Fruit fly (Drosophila melanogaster): ENCODE measurements around the gene CG34124.

CG34124 gene

DNA sequence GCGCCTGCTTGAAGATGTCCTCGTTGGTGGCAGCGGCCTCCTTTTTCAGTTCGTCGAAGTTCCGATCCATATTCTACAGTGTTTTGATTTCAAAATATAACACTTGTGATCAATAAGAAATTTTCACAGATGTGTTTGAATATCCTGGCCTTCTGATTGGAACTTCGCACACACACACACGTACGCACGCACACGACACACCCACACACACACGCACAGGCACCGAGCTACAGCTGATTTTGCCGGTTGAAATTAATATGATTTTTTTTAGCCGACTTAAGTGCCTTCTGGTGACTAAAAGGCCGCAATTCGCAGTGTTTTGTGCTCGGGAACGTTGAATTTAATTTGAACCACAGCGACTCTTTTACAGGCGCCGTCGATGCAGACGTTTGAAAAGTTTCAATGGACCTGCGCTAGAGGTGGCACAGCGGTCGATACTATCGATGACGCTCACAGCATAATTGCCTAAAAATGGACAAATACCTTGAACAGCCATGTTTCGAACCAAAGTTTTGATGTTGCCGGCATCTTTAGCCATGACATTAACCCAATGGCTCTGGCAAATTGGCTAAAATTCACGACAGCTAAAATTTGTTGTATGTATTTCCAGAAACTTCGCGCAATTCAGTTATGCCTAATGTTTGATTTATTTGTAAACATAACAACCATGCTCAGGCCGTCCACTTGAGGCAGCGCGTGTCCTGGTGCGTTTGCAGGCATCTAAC, 51.3 kb downstream of the CG34124 start, which contains the start of gene Rtnl1 (continued):
- TF ChIP-seq CG34224 (GFP tag; IDR thresholded peaks at IDR 0.05; ENCODE audit: partially characterized antibody): peak; percentile 90
- TF ChIP-seq CG11093 (GFP tag; IDR thresholded peaks at IDR 0.05): no peak
- TF ChIP-seq klu (GFP tag; IDR thresholded peaks at IDR 0.05): no peak
- TF ChIP-seq CG2129 (GFP tag; IDR thresholded peaks at IDR 0.05; ENCODE audit: partially characterized antibody): peak; percentile 80
- peak; percentile 6 for TF ChIP-seq CG10543 (GFP tag; optimal IDR thresholded peaks at IDR 0.05)
- no peak for TF ChIP-seq CkIIα-i1 (GFP tag; IDR thresholded peaks at IDR 0.05)
- TF ChIP-seq ato (GFP tag; IDR thresholded peaks at IDR 0.05; ENCODE audit: partially characterized antibody): peak; percentile 67
- TF ChIP-seq CG8765 (GFP tag; IDR thresholded peaks at IDR 0.05): no peak; the same call in 1 of the 2 replicates
- TF ChIP-seq MBD-R2 (GFP tag; IDR thresholded peaks at IDR 0.05): peak; percentile 80
- TF ChIP-seq oc (tag; optimal IDR thresholded peaks at IDR 0.05): no peak

DNA sequence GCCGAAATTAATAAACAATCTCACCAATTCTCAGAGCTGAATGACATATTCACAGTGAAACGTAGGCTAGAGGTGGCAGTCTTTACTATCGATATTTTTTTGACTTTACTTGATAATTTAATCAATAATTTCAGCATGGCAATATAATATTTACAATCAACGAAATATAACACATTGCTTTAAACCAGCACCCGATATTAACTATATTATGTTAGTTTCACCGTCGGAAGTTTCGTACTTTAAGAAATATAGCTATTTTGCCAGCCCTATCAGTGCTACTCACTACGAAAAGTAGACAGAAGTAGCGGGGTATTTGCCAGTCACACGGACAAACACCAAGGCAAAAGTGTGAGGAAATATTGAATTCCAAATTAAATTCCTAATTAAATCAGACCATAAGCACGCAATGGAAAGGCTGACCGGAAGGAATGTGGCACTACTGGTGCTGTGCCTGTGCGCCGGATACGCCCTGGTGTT, 52.6 kb downstream of the CG34124 start, which contains the start of the genes CG31917, Tfb5 and SelT:
CG31917 (minus strand) TSS at position 51 of the 477 bp plus-strand sequence.
Tfb5 (minus strand) TSS at position 51 of the 477 bp plus-strand sequence.
SelT (plus strand) TSS at position 139 of the 477 bp plus-strand sequence.
- TF ChIP-seq ken (GFP tag; IDR thresholded peaks at IDR 0.05) (no peak), CG12659 (GFP tag; optimal IDR thresholded peaks at IDR 0.05) (peak; percentile 84), Drgx (GFP tag; IDR thresholded peaks at IDR 0.05) (no peak), Mes4 (GFP tag; optimal IDR thresholded peaks at IDR 0.05) (no peak), fd64A (GFP tag; optimal IDR thresholded peaks at IDR 0.05) (no peak), CG13424 (tag; optimal IDR thresholded peaks at IDR 0.05) (peak; percentile 70), Ptx1 (GFP tag; IDR thresholded peaks at IDR 0.05) (peak; percentile 56; the same call in 1 of the 2 replicates), ab (GFP tag; optimal IDR thresholded peaks at IDR 0.05) (no peak), CG12391 (tag; optimal IDR thresholded peaks at IDR 0.05) (peak; percentile 82), ham (GFP tag; IDR thresholded peaks at IDR 0.05) (no peak), Hr78 (GFP tag; optimal IDR thresholded peaks at IDR 0.05) (peak in 1 of 2 experiments; percentile 18), lov (optimal IDR thresholded peaks at IDR 0.05) (peak; percentile 60), lov (GFP tag; IDR thresholded peaks at IDR 0.05) (no peak), B-H1 (GFP tag; IDR thresholded peaks at IDR 0.05) (no peak), CG6254 (GFP tag; optimal IDR thresholded peaks at IDR 0.05) (no peak), hb (GFP tag; IDR thresholded peaks at IDR 0.05; ENCODE audit: partially characterized antibody) (peak; percentile 58; the same call in 1 of the 3 replicates), tgo (GFP tag; IDR thresholded peaks at IDR 0.05) (peak; percentile 43; the same call in 1 of the 3 replicates), CG17361 (GFP tag; IDR thresholded peaks at IDR 0.05) (no peak; the same call in 1 of the 3 replicates), CG14441 (GFP tag; IDR thresholded peaks at IDR 0.05) (no peak), CG12104 (GFP tag; optimal IDR thresholded peaks at IDR 0.05) (peak; percentile 40), Trl (optimal IDR thresholded peaks at IDR 0.05) (no peak), Trl (GFP tag; optimal IDR thresholded peaks at IDR 0.05) (no peak), CG1792 (GFP tag; optimal IDR thresholded peaks at IDR 0.05) (peak; percentile 37), CG18619 (GFP tag; optimal IDR thresholded peaks at IDR 0.05) (no peak), az2 (GFP tag; optimal IDR thresholded peaks at IDR 0.05) (peak; percentile 36), pan (optimal IDR thresholded peaks at IDR 0.05) (no peak), pan (GFP tag; optimal IDR thresholded peaks at IDR 0.05 in 1 of 2, IDR thresholded peaks at IDR 0.05 in 1 of 2) (no peak), zen (tag; optimal IDR thresholded peaks at IDR 0.05) (peak; percentile 50), sna (GFP tag; IDR thresholded peaks at IDR 0.05; ENCODE audit: partially characterized antibody) (peak; percentile 70), CG17385 (GFP tag; optimal IDR thresholded peaks at IDR 0.05) (peak; percentile 20), CG12071 (GFP tag; optimal IDR thresholded peaks at IDR 0.05) (no peak), schlank (tag; optimal IDR thresholded peaks at IDR 0.05) (peak; percentile 3), stwl (tag; optimal IDR thresholded peaks at IDR 0.05) (peak; percentile 49), ap (GFP tag; IDR thresholded peaks at IDR 0.05) (no peak), Sin3A (optimal IDR thresholded peaks at IDR 0.05) (peak; percentile 66), sens-2 (GFP tag; IDR thresholded peaks at IDR 0.05) (no peak), CG16815 (GFP tag; optimal IDR thresholded peaks at IDR 0.05) (no peak), trh (GFP tag; optimal IDR thresholded peaks at IDR 0.05) (no peak), ssp (GFP tag; IDR thresholded peaks at IDR 0.05) (0 out of 2 replicates have a peak, but pooled peaks have one; percentile 23)

Data from whole organism, embryonic.